Fruit fly (Drosophila melanogaster) whole organism, pupa: ENCODE data around the gene CG10560.

Experiments used
- CG10348 ChIP-seq: fragments of 200-800 bp; sonication (Bioruptor generic); IDR thresholded peaks from 2 replicates; pipeline ENCODE4 v1.3.6; 2022; ENCODE audit warnings: missing biosample characterization, missing genetic modification characterization
- CG12605 ChIP-seq: fragments of 200-800 bp; sonication (Bioruptor generic); IDR thresholded peaks from 2 replicates; pipeline ENCODE4 v1.3.6; 2022; ENCODE audit warnings: missing biosample characterization, missing genetic modification characterization
- CG13204 ChIP-seq: fragments of 200-800 bp; sonication (Bioruptor generic); optimal IDR thresholded peaks from 2 replicates; lab custom pipeline; 2018; ENCODE audit warnings: missing biosample characterization, mild to moderate bottlenecking, missing genetic modification characterization, moderate library complexity
- CG14655 ChIP-seq: fragments of 200-800 bp; sonication (Bioruptor generic); optimal IDR thresholded peaks from 3 replicates; lab custom pipeline; 2017; ENCODE audit warnings: mild to moderate bottlenecking, missing biosample characterization, missing genetic modification reagents, missing genetic modification characterization
- CG15710 ChIP-seq: fragments of 200-800 bp; sonication (Bioruptor generic); optimal IDR thresholded peaks from 2 replicates; lab custom pipeline; 2018; ENCODE audit warnings: missing biosample characterization, mild to moderate bottlenecking, missing genetic modification characterization, moderate library complexity
- CG17806 ChIP-seq: fragments of 200-800 bp; sonication (Bioruptor generic); optimal IDR thresholded peaks from 2 replicates; lab custom pipeline; 2018; ENCODE audit warnings: missing biosample characterization, mild to moderate bottlenecking, missing genetic modification characterization, moderate library complexity
- CG32121 ChIP-seq: fragments of 200-800 bp; sonication (Bioruptor generic); IDR thresholded peaks from 2 replicates; pipeline ENCODE4 v1.3.6; 2022; ENCODE audit warnings: missing biosample characterization, missing genetic modification characterization
- CG34367 ChIP-seq: fragments of 200-800 bp; sonication (Bioruptor generic); optimal IDR thresholded peaks from 2 replicates; lab custom pipeline; 2018; ENCODE audit warnings: missing biosample characterization, mild to moderate bottlenecking, missing genetic modification characterization
- CG4496 ChIP-seq: fragments of 200-800 bp; sonication (Bioruptor generic); IDR thresholded peaks from 3 replicates; pipeline ENCODE4 v1.3.6; 2022; ENCODE audit warnings: missing biosample characterization, missing genetic modification characterization
- CG8159 ChIP-seq: fragments of 200-800 bp; sonication (Bioruptor generic); optimal IDR thresholded peaks from 3 replicates; lab custom pipeline; 2018; ENCODE audit warnings: missing biosample characterization, mild to moderate bottlenecking, missing genetic modification characterization, moderate library complexity
- CG8301 ChIP-seq: fragments of 200-800 bp; sonication (Bioruptor generic); optimal IDR thresholded peaks from 2 replicates; lab custom pipeline; 2018; ENCODE audit warnings: missing biosample characterization, mild to moderate bottlenecking, missing genetic modification characterization
- D1 ChIP-seq: fragments of 200-800 bp; sonication (Bioruptor generic); optimal IDR thresholded peaks from 2 replicates; lab custom pipeline; 2018; ENCODE audit warnings: missing biosample characterization, mild to moderate bottlenecking, missing genetic modification characterization, moderate library complexity
- EcR ChIP-seq: fragments of 200-800 bp; sonication (Bioruptor generic); optimal IDR thresholded peaks from 3 replicates; lab custom pipeline; 2019; ENCODE audit warnings: missing biosample characterization, missing genetic modification characterization, mild to moderate bottlenecking, moderate library complexity, missing genetic modification reagents
- Ets98B ChIP-seq: fragments of 200-800 bp; sonication (Bioruptor generic); IDR thresholded peaks from 2 replicates; pipeline ENCODE4 v1.3.6; 2022; ENCODE audit warnings: missing biosample characterization, missing genetic modification characterization
- Pif1A ChIP-seq: fragments of 200-800 bp; sonication (Bioruptor generic); optimal IDR thresholded peaks from 3 replicates; lab custom pipeline; 2016; ENCODE audit warnings: missing biosample characterization, missing genetic modification characterization
- Pif1B ChIP-seq: fragments of 200-800 bp; sonication (Bioruptor generic); optimal IDR thresholded peaks from 3 replicates; lab custom pipeline; 2016; ENCODE audit warnings: missing biosample characterization, missing genetic modification characterization
- Snoo ChIP-seq: fragments of 200-800 bp; sonication (Bioruptor generic); optimal IDR thresholded peaks from 3 replicates; lab custom pipeline; 2017; ENCODE audit warnings: missing biosample characterization, mild to moderate bottlenecking, missing genetic modification characterization, inconsistent platforms
- fd96Ca ChIP-seq: fragments of 200-800 bp; sonication (Bioruptor generic); IDR thresholded peaks from 3 replicates; pipeline ENCODE4 v1.3.6; 2022; ENCODE audit warnings: missing biosample characterization, missing genetic modification characterization
- gl ChIP-seq: fragments of 200-800 bp; sonication (Bioruptor generic); optimal IDR thresholded peaks from 2 replicates; lab custom pipeline; 2018; ENCODE audit warnings: missing biosample characterization, mild to moderate bottlenecking, missing genetic modification characterization
- rn ChIP-seq: fragments of 200-800 bp; sonication (Bioruptor generic); IDR thresholded peaks from 2 replicates; pipeline ENCODE4 v1.3.6; 2022; ENCODE audit warnings: missing biosample characterization, missing genetic modification characterization

Gene CG10560

dm6 chr3R:25300575-25300974, 19.3 kb downstream of the CG10560 start, which contains the start of gene CG13659:
TSS of gene CG13659 (plus strand) at chr3R:25300891.
- TF ChIP-seq CG8301 (tag; lab: Kevin White, UChicago) (no peak), CG12605 (GFP tag; lab: Robert Waterston, UW) (no peak), D1 (tag; lab: Kevin White, UChicago) (no peak), CG13204 (GFP tag; lab: Kevin White, UChicago) (no peak), CG10348 (GFP tag; lab: Robert Waterston, UW) (no peak), fd96Ca (GFP tag; lab: Robert Waterston, UW) (no peak), CG34367 (no peak), CG15710 (tag; lab: Kevin White, UChicago) (no peak), CG4496 (GFP tag; lab: Robert Waterston, UW) (no peak), rn (GFP tag; lab: Robert Waterston, UW) (no peak), Pif1A (GFP tag; lab: Kevin White, UChicago) (no peak), CG32121 (GFP tag; lab: Robert Waterston, UW) (no peak), CG17806 (tag; lab: Kevin White, UChicago) (no peak), CG14655 (GFP tag; lab: Kevin White, UChicago) (no peak), EcR (GFP tag; lab: Kevin White, UChicago) (no peak), Ets98B (no peak), Snoo (tag; lab: Kevin White, UChicago) (no peak)
- TF ChIP-seq, all 21 proteins: peak for 0

- no peak for TF ChIP-seq CG8301 (tag; lab: Kevin White, UChicago)
- no peak for TF ChIP-seq Pif1B (GFP tag; lab: Kevin White, UChicago)
- no peak for TF ChIP-seq Pif1A (GFP tag; lab: Kevin White, UChicago)
- TF ChIP-seq, all 21 proteins: peak for 0
Measured at dm6 chr3R:25299507-25299964, 20.4 kb downstream of the CG10560 start, which contains the start of gene CG31288. TSS of gene CG31288 (minus strand) at chr3R:25299557.

dm6 chr3R:25297678-25298077, 22.2 kb downstream of the CG10560 start, which contains the start of gene CG31097:
TSS of gene CG31097 (minus strand) at chr3R:25297778.
- TF ChIP-seq CG8301 (tag; lab: Kevin White, UChicago) (no peak), CG32121 (GFP tag; lab: Robert Waterston, UW) (no peak), CG8159 (no peak), fd96Ca (GFP tag; lab: Robert Waterston, UW) (no peak), CG15710 (tag; lab: Kevin White, UChicago) (no peak), CG13204 (GFP tag; lab: Kevin White, UChicago) (no peak)

dm6 chr3R:25295320-25296020, 24.4 kb downstream of the CG10560 start, which contains the start of gene CG31102:
TSS of gene CG31102 (minus strand) at chr3R:25295594.
- TF ChIP-seq EcR (GFP tag; lab: Kevin White, UChicago) (peak; percentile 63), CG32121 (GFP tag; lab: Robert Waterston, UW) (peak; percentile 43; the same call in 1 of the 2 replicates), CG4496 (GFP tag; lab: Robert Waterston, UW) (no peak)
- TF ChIP-seq, all 21 proteins: peak for 2

dm6 chr3R:25292864-25293284, 27.0 kb downstream of the CG10560 start, which contains the start of gene CG31098:
TSS of gene CG31098 (minus strand) at chr3R:25292977.
- TF ChIP-seq Pif1A (GFP tag; lab: Kevin White, UChicago), result peak; percentile 10
- no peak for TF ChIP-seq CG17806 (tag; lab: Kevin White, UChicago)
- no peak for TF ChIP-seq CG8301 (tag; lab: Kevin White, UChicago)
- TF ChIP-seq Pif1B (GFP tag; lab: Kevin White, UChicago), result peak; percentile 37
- no peak for TF ChIP-seq CG34367
- TF ChIP-seq rn (GFP tag; lab: Robert Waterston, UW), result no peak
- TF ChIP-seq fd96Ca (GFP tag; lab: Robert Waterston, UW), result no peak
- no peak for TF ChIP-seq CG14655 (GFP tag; lab: Kevin White, UChicago)
- no peak for TF ChIP-seq Ets98B
- no peak for TF ChIP-seq CG13204 (GFP tag; lab: Kevin White, UChicago)
- no peak; the same call in 2 of the 3 replicates for TF ChIP-seq CG4496 (GFP tag; lab: Robert Waterston, UW)
- TF ChIP-seq D1 (tag; lab: Kevin White, UChicago), result no peak
- TF ChIP-seq Snoo (tag; lab: Kevin White, UChicago), result no peak

dm6 chr3R:25289589-25289988, 30.3 kb downstream of the CG10560 start, which contains the start of gene CG11893:
TSS of gene CG11893 (plus strand) at chr3R:25289889.
- TF ChIP-seq CG4496 (GFP tag; lab: Robert Waterston, UW) (no peak), gl (tag; lab: Kevin White, UChicago) (no peak), CG8159 (no peak), CG15710 (tag; lab: Kevin White, UChicago) (no peak), D1 (tag; lab: Kevin White, UChicago) (no peak), EcR (GFP tag; lab: Kevin White, UChicago) (no peak), CG12605 (GFP tag; lab: Robert Waterston, UW) (no peak), CG17806 (tag; lab: Kevin White, UChicago) (no peak), CG14655 (GFP tag; lab: Kevin White, UChicago) (no peak), CG8301 (tag; lab: Kevin White, UChicago) (no peak), Pif1A (GFP tag; lab: Kevin White, UChicago) (no peak), CG34367 (no peak), Pif1B (GFP tag; lab: Kevin White, UChicago) (no peak)
